Fruit fly (Drosophila melanogaster): ENCODE measurements around the gene Spn.

The Spn gene

dm6 chr3L:2552116-2552843 lies 1.8 kb downstream of the Spn start (continued):
- TF ChIP-seq CG18476 (GFP tag; optimal IDR thresholded peaks at IDR 0.05) (peak; percentile 57), Dad (GFP tag; optimal IDR thresholded peaks at IDR 0.05) (peak; percentile 54), stc (GFP tag; IDR thresholded peaks at IDR 0.05) (peak; percentile 35; the same call in 1 of the 2 replicates), ato (GFP tag; IDR thresholded peaks at IDR 0.05; ENCODE audit: partially characterized antibody) (no peak), Xrp1 (GFP tag; IDR thresholded peaks at IDR 0.05) (peak; percentile 79), ERR (GFP tag; optimal IDR thresholded peaks at IDR 0.05) (peak; percentile 21), vfl (GFP tag; optimal IDR thresholded peaks at IDR 0.05) (no peak), CG3726 (GFP tag; IDR thresholded peaks at IDR 0.05) (no peak), wdn (GFP tag; IDR thresholded peaks at IDR 0.05) (peak; percentile 41; the same call in 1 of the 2 replicates), CG12104 (GFP tag; optimal IDR thresholded peaks at IDR 0.05) (peak; percentile 18), Sry-β (GFP tag; optimal IDR thresholded peaks at IDR 0.05) (peak; percentile 38), CHES-1-like (GFP tag; optimal IDR thresholded peaks at IDR 0.05) (peak; percentile 34), CG14860 (GFP tag; IDR thresholded peaks at IDR 0.05; ENCODE audit: partially characterized antibody) (no peak), Fer1 (GFP tag; optimal IDR thresholded peaks at IDR 0.05) (peak; percentile 60), Hmx (GFP tag; optimal IDR thresholded peaks at IDR 0.05) (peak; percentile 9), TFAM (GFP tag; optimal IDR thresholded peaks at IDR 0.05) (peak; percentile 42), ewg (GFP tag; optimal IDR thresholded peaks at IDR 0.05) (peak; percentile 54), Dp (GFP tag; optimal IDR thresholded peaks at IDR 0.05) (no peak), CG12744 (GFP tag; optimal IDR thresholded peaks at IDR 0.05) (peak; percentile 38), row (GFP tag; IDR thresholded peaks at IDR 0.05) (peak; percentile 66), HHEX (GFP tag; optimal IDR thresholded peaks at IDR 0.05) (peak; percentile 34), CG3281 (GFP tag; optimal IDR thresholded peaks at IDR 0.05) (peak; percentile 49), CG4617 (GFP tag; optimal IDR thresholded peaks at IDR 0.05; ENCODE audit: borderline replicate concordance) (no peak), mam (GFP tag; optimal IDR thresholded peaks at IDR 0.05) (peak; percentile 60), wek (GFP tag; optimal IDR thresholded peaks at IDR 0.05) (no peak), gt (GFP tag; IDR thresholded peaks at IDR 0.05) (no peak), pan (optimal IDR thresholded peaks at IDR 0.05) (no peak), pan (GFP tag; optimal IDR thresholded peaks at IDR 0.05 in 1 of 2, IDR thresholded peaks at IDR 0.05 in 1 of 2) (peak in 1 of 2 experiments; percentile 64), gsb-n (tag; optimal IDR thresholded peaks at IDR 0.05) (peak; percentile 74), PHDP (tag; optimal IDR thresholded peaks at IDR 0.05) (peak; percentile 76), CG30431 (GFP tag; optimal IDR thresholded peaks at IDR 0.05) (peak; percentile 37), CG14965 (GFP tag; optimal IDR thresholded peaks at IDR 0.05; ENCODE audit: borderline replicate concordance) (no peak), usp (GFP tag; optimal IDR thresholded peaks at IDR 0.05) (no peak), trem (tag; optimal IDR thresholded peaks at IDR 0.05) (peak; percentile 71), CG8388 (GFP tag; optimal IDR thresholded peaks at IDR 0.05) (peak; percentile 71), cg (GFP tag; optimal IDR thresholded peaks at IDR 0.05) (no peak), Sin3A (optimal IDR thresholded peaks at IDR 0.05) (no peak), Awh (GFP tag; IDR thresholded peaks at IDR 0.05) (peak; percentile 52; the same call in 1 of the 2 replicates), CG7745 (tag; optimal IDR thresholded peaks at IDR 0.05) (peak; percentile 43), slp2 (GFP tag; optimal IDR thresholded peaks at IDR 0.05) (peak; percentile 54), phol (tag; optimal IDR thresholded peaks at IDR 0.05) (peak; percentile 78), CG13775 (GFP tag; optimal IDR thresholded peaks at IDR 0.05) (peak; percentile 1), bsh (GFP tag; optimal IDR thresholded peaks at IDR 0.05) (peak; percentile 52 to 87), croc (GFP tag; conservative IDR thresholded peaks at IDR 0.05) (0 out of 3 replicates have a peak, but pooled peaks have one; percentile 31), corto (GFP tag; optimal IDR thresholded peaks at IDR 0.05) (no peak), sim (GFP tag; IDR thresholded peaks at IDR 0.05) (no peak), MTF-1 (GFP tag; optimal IDR thresholded peaks at IDR 0.05; ENCODE audit: borderline replicate concordance) (peak; percentile 34), D19A (tag; optimal IDR thresholded peaks at IDR 0.05) (peak; percentile 74), Optix (GFP tag; IDR thresholded peaks at IDR 0.05) (no peak), Ets65A (GFP tag) (peak; percentile 96)
